Worm (Caenorhabditis elegans): ENCODE measurements around the gene alh-2.

alh-2 gene

DNA sequence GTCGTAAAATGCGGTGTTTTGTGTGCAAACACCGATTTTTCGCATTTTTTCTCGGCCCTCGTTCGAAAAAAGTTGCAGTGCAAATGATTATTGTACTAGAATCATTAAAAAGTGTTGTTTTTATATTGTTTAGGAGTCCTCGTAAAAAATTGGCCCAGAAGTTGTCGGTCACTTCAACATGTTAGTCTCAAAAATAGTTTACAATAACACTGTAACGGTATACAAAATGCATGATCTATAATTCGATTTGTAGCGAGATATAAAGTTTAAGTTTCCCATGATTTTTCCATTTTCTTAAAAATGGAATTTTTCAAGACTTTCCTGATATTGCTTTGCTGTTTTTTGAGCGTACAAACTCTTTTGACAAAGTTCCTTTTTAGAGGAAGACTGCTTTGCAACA is 22.9 kb downstream of the alh-2 start, which contains the start of gene K04F1.8 (continued):
- no peak for TF ChIP-seq egl-44 (GFP tag; IDR thresholded peaks at IDR 0.05)
- TF ChIP-seq nhr-90 (tag; optimal IDR thresholded peaks at IDR 0.05) = no peak

DNA sequence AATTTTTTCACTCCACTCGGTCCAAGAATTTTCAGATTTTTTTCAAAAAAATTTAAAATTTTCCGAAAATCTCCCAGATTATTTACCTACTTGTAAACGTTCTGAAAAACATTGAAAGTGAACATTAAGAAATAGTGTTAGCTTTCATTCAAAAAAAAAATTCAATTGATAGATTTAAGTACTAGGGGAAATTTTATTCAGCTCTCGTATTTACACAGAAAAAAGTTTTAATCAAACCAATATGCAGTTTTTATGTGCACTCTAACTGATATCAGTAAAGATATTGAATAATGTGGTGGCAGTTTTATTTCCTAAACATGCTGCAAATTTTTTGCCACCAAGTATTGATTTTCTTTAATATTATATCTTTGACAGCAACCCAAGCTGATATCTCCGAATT is 24.2 kb downstream of the alh-2 start, which contains the start of gene irld-42:
Gene irld-42, plus strand, starts transcription at position 301 of the 400 bp plus-strand sequence.
- TF ChIP-seq aptf-3 (GFP tag; IDR thresholded peaks at IDR 0.05) (no peak), B0035.1 (tag; optimal IDR thresholded peaks at IDR 0.05) (no peak), sea-2 (GFP tag; IDR thresholded peaks at IDR 0.05) (no peak), nhr-80 (tag; optimal IDR thresholded peaks at IDR 0.05) (no peak), lsl-1 (GFP tag; optimal IDR thresholded peaks at IDR 0.05) (no peak), mcd-1 (GFP tag; IDR thresholded peaks at IDR 0.05) (no peak), ztf-22 (GFP tag; optimal IDR thresholded peaks at IDR 0.05) (no peak), attf-5 (GFP tag; optimal IDR thresholded peaks at IDR 0.05) (no peak), zfh-2 (GFP tag; conservative IDR thresholded peaks at IDR 0.05) (no peak), attf-3 (GFP tag; conservative IDR thresholded peaks at IDR 0.05) (no peak), die-1 (tag; optimal IDR thresholded peaks at IDR 0.05) (no peak), F37B4.10 (GFP tag; IDR thresholded peaks at IDR 0.05) (no peak), ztf-28 (GFP tag; IDR thresholded peaks at IDR 0.05) (no peak), bed-1 (GFP tag; IDR thresholded peaks at IDR 0.05) (no peak), nhr-27 (tag; optimal IDR thresholded peaks at IDR 0.05) (no peak)

DNA sequence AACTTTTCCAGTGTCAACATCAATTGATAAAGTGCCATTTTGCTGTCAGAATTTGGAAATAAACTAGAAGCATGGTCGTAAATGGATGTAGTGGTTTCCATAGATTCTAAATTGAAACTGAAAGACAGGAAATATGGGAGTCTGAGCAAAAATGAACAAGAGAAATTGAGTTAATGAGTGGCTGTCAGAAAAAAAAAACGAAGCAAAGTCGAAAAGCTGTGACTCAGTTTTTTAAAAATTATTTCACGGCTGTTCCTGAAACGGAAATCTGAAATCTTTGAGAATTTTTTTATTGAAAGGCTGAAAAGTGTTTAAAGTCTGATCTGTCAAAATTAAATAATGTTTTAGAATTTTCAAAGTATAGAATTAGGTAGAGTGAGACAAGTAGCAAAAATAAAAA is 34.3 kb downstream of the alh-2 start, which contains the start of gene srw-98:
Gene srw-98, minus strand, starts transcription at position 101 of the 400 bp plus-strand sequence.
- no peak for TF ChIP-seq atf-7 (tag; optimal IDR thresholded peaks at IDR 0.05)
- TF ChIP-seq K12H6.12 (tag; optimal IDR thresholded peaks at IDR 0.05) = no peak
- no peak for TF ChIP-seq ekl-4 (GFP tag; IDR thresholded peaks at IDR 0.05)
- no peak for TF ChIP-seq ztf-18 (tag; optimal IDR thresholded peaks at IDR 0.05)
- no peak for TF ChIP-seq athp-1 (tag; optimal IDR thresholded peaks at IDR 0.05)
- no peak for TF ChIP-seq dox-1 (GFP tag; IDR thresholded peaks at IDR 0.05)
- no peak for TF ChIP-seq F33H1.4 (GFP tag; IDR thresholded peaks at IDR 0.05)
- TF ChIP-seq madf-8 (GFP tag; conservative IDR thresholded peaks at IDR 0.05) = no peak
- TF ChIP-seq nfya-2 (GFP tag; IDR thresholded peaks at IDR 0.05) = no peak
- no peak for TF ChIP-seq Y53F4B.3 (GFP tag; IDR thresholded peaks at IDR 0.05)
- TF ChIP-seq die-1 (tag; optimal IDR thresholded peaks at IDR 0.05) = no peak
- TF ChIP-seq tlf-1 (GFP tag; optimal IDR thresholded peaks at IDR 0.05) = no peak
- TF ChIP-seq bed-1 (GFP tag; IDR thresholded peaks at IDR 0.05) = no peak
- no peak for TF ChIP-seq F57A8.1 (GFP tag; optimal IDR thresholded peaks at IDR 0.05)
- TF ChIP-seq F39B2.1 (GFP tag; IDR thresholded peaks at IDR 0.05) = no peak
- no peak for TF ChIP-seq ceh-91 (GFP tag; IDR thresholded peaks at IDR 0.05)
- no peak for TF ChIP-seq efl-1 (GFP tag; optimal IDR thresholded peaks at IDR 0.05)
- TF ChIP-seq lin-54 (GFP tag; optimal IDR thresholded peaks at IDR 0.05) = no peak
- TF ChIP-seq cebp-1 (GFP tag; IDR thresholded peaks at IDR 0.05) = no peak
- TF ChIP-seq cebp-1 (tag; optimal IDR thresholded peaks at IDR 0.05) = no peak

DNA sequence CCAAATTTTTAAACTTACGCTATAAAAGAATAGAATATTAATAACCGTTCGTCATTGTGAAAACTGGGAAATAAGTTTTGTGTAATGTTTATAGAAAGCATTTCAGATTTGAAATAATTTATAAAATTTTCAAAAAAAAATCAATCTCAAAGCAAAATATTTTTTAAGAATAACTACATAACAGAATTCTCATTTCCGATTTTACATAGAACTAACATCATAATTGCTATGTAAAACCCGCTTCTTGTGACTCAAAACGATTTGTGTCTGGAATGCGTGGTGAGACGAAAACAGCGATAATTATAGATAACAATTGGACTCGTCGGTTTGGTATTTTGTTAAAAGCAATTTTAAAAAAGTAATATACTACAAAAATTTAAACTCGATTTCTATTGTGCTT is 36.8 kb downstream of the alh-2 start, which contains the start of gene srw-91:
Gene srw-91, minus strand, starts transcription at position 101 of the 400 bp plus-strand sequence.
- no peak for TF ChIP-seq nfyb-1 (GFP tag; IDR thresholded peaks at IDR 0.05)
- no peak for TF ChIP-seq ceh-100 (GFP tag; IDR thresholded peaks at IDR 0.05)
- TF ChIP-seq T26A5.8 (tag; optimal IDR thresholded peaks at IDR 0.05) = no peak
- no peak for TF ChIP-seq egl-18 (GFP tag; IDR thresholded peaks at IDR 0.05)

Data from whole organism, young adult.